Worm (Caenorhabditis elegans) whole organism, late embryonic: ENCODE data around the gene C06C3.7.

Experiments
- C08G9.2 ChIP-seq: sonication (generic microtip); optimal IDR thresholded peaks from 2 replicates; lab custom pipeline; 2016; ENCODE audit warnings: mild to moderate bottlenecking, missing genetic modification characterization, moderate library complexity, missing compliant biosample characterization
- C38D4.7 ChIP-seq: fragments of 200-800 bp; sonication (Bioruptor generic); optimal IDR thresholded peaks from 2 replicates; lab custom pipeline; 2018; ENCODE audit warnings: mild to moderate bottlenecking, missing genetic modification characterization, moderate library complexity, missing compliant biosample characterization
- T23F11.4 ChIP-seq: fragments of 200-800 bp; sonication (Bioruptor generic); optimal IDR thresholded peaks from 2 replicates; lab custom pipeline; 2018; ENCODE audit warnings: mild to moderate bottlenecking, missing genetic modification characterization, missing compliant biosample characterization
- Y22D7AL.16 ChIP-seq: sonication (generic microtip); optimal IDR thresholded peaks from 2 replicates; lab custom pipeline; 2016; ENCODE audit warnings: missing genetic modification characterization, missing compliant biosample characterization
- ceh-18 ChIP-seq: sonication (generic microtip); optimal IDR thresholded peaks from 2 replicates; lab custom pipeline; 2016; ENCODE audit warnings: missing genetic modification characterization, missing compliant biosample characterization
- ceh-19 ChIP-seq: fragments of 200-800 bp; sonication (Bioruptor generic); optimal IDR thresholded peaks from 2 replicates; lab custom pipeline; 2018; ENCODE audit warnings: mild to moderate bottlenecking, missing genetic modification characterization, missing compliant biosample characterization
- ceh-24 ChIP-seq: sonication (generic microtip); optimal IDR thresholded peaks from 2 replicates; lab custom pipeline; 2016; ENCODE audit warnings: mild to moderate bottlenecking, missing genetic modification characterization, missing compliant biosample characterization
- ceh-30 ChIP-seq: fragments of 150-350 bp; optimal IDR thresholded peaks from 2 replicates; lab custom pipeline; 2014; ENCODE audit warnings: missing biosample characterization, missing genetic modification characterization
- ceh-31 ChIP-seq: sonication (generic microtip); optimal IDR thresholded peaks from 2 replicates; lab custom pipeline; 2016; ENCODE audit warnings: missing genetic modification characterization, missing compliant biosample characterization
- ceh-48 ChIP-seq: sonication (generic microtip); optimal IDR thresholded peaks from 2 replicates; lab custom pipeline; 2016; ENCODE audit warnings: missing genetic modification characterization, inconsistent platforms, missing compliant biosample characterization
- ceh-9 ChIP-seq: sonication (generic microtip); optimal IDR thresholded peaks from 2 replicates; lab custom pipeline; 2016; ENCODE audit warnings: mild to moderate bottlenecking, missing genetic modification characterization, inconsistent platforms, missing compliant biosample characterization
- che-1 ChIP-seq: sonication (generic microtip); optimal IDR thresholded peaks from 2 replicates; lab custom pipeline; 2016; ENCODE audit warnings: mild to moderate bottlenecking, missing genetic modification characterization, missing compliant biosample characterization
- dve-1 ChIP-seq: sonication (generic microtip); optimal IDR thresholded peaks from 2 replicates; lab custom pipeline; 2017; ENCODE audit warnings: antibody characterized with exemption, mild to moderate bottlenecking, missing genetic modification characterization, missing compliant biosample characterization
- elt-2 ChIP-seq: sonication (generic microtip); optimal IDR thresholded peaks from 2 replicates; lab custom pipeline; 2016; ENCODE audit warnings: missing genetic modification reagents, missing genetic modification characterization, missing compliant biosample characterization
- elt-4 ChIP-seq: sonication (generic microtip); optimal IDR thresholded peaks from 2 replicates; lab custom pipeline; 2016; ENCODE audit warnings: missing genetic modification characterization, missing compliant biosample characterization
- ets-4 ChIP-seq: sonication (generic microtip); optimal IDR thresholded peaks from 2 replicates; lab custom pipeline; 2016; ENCODE audit warnings: missing genetic modification characterization, missing compliant biosample characterization
- eyg-1 ChIP-seq: sonication (generic microtip); optimal IDR thresholded peaks from 2 replicates; lab custom pipeline; 2016; ENCODE audit warnings: missing genotype, missing genetic modification characterization, missing compliant biosample characterization
- fax-1 ChIP-seq: sonication (generic microtip); optimal IDR thresholded peaks from 2 replicates; lab custom pipeline; 2016; ENCODE audit warnings: missing genotype, missing genetic modification characterization, missing compliant biosample characterization
- fkh-10 ChIP-seq: fragments of 150-350 bp; optimal IDR thresholded peaks from 2 replicates; lab custom pipeline; 2014; ENCODE audit warnings: missing biosample characterization, missing genetic modification reagents, missing genetic modification characterization
- fkh-6 ChIP-seq: sonication (generic microtip); optimal IDR thresholded peaks from 2 replicates; lab custom pipeline; 2016; ENCODE audit warnings: missing genetic modification characterization, missing compliant biosample characterization
- gmeb-2 ChIP-seq: sonication (generic microtip); optimal IDR thresholded peaks from 2 replicates; lab custom pipeline; 2016; ENCODE audit warnings: missing genetic modification characterization, inconsistent platforms, missing compliant biosample characterization
- hlh-15 ChIP-seq: sonication (generic microtip); optimal IDR thresholded peaks from 2 replicates; lab custom pipeline; 2016; ENCODE audit warnings: missing genetic modification characterization, missing compliant biosample characterization
- hlh-6 ChIP-seq: sonication (generic microtip); optimal IDR thresholded peaks from 2 replicates; lab custom pipeline; 2016; ENCODE audit warnings: missing genotype, missing genetic modification characterization, missing compliant biosample characterization
- hlh-8 ChIP-seq: sonication (generic microtip); optimal IDR thresholded peaks from 2 replicates; lab custom pipeline; 2016; ENCODE audit warnings: missing genotype, missing genetic modification characterization, missing compliant biosample characterization
- lim-6 ChIP-seq: sonication (generic microtip); optimal IDR thresholded peaks from 2 replicates; lab custom pipeline; 2016; ENCODE audit warnings: missing genetic modification characterization, missing compliant biosample characterization
- lin-11 ChIP-seq: fragments of 200-800 bp; sonication (Bioruptor generic); optimal IDR thresholded peaks from 2 replicates; lab custom pipeline; 2018; ENCODE audit warnings: mild to moderate bottlenecking, missing genetic modification characterization, missing compliant biosample characterization
- madf-2 ChIP-seq: sonication (generic microtip); optimal IDR thresholded peaks from 2 replicates; lab custom pipeline; 2017; ENCODE audit warnings: missing genetic modification characterization, missing compliant biosample characterization
- npax-4 ChIP-seq: sonication (generic microtip); optimal IDR thresholded peaks from 2 replicates; lab custom pipeline; 2016; ENCODE audit warnings: missing genetic modification characterization, missing compliant biosample characterization
- odd-2 ChIP-seq: sonication (generic microtip); optimal IDR thresholded peaks from 2 replicates; lab custom pipeline; 2017; ENCODE audit warnings: antibody characterized with exemption, mild to moderate bottlenecking, missing genetic modification characterization, missing compliant biosample characterization
- pag-3 ChIP-seq: sonication (generic microtip); optimal IDR thresholded peaks from 2 replicates; lab custom pipeline; 2016; ENCODE audit warnings: missing compliant biosample characterization, missing genetic modification characterization, borderline replicate concordance
- pat-9 ChIP-seq: fragments of 200-800 bp; sonication (Bioruptor generic); optimal IDR thresholded peaks from 2 replicates; lab custom pipeline; 2018; ENCODE audit warnings: mild to moderate bottlenecking, missing genetic modification characterization, moderate library complexity, missing compliant biosample characterization
- pax-1 ChIP-seq: fragments of 150-350 bp; optimal IDR thresholded peaks from 2 replicates; lab custom pipeline; 2014; ENCODE audit warnings: missing biosample characterization, missing genetic modification characterization
- pha-4 ChIP-seq: fragments of 150-350 bp; optimal IDR thresholded peaks from 2 replicates; lab custom pipeline; 2018; ENCODE audit warnings: missing biosample characterization, missing genetic modification reagents, missing genetic modification characterization
- pqm-1 ChIP-seq: sonication (generic microtip); optimal IDR thresholded peaks from 2 replicates; lab custom pipeline; 2016; ENCODE audit warnings: missing genetic modification characterization, missing compliant biosample characterization
- pros-1 ChIP-seq: fragments of 150-350 bp; optimal IDR thresholded peaks from 2 replicates; lab custom pipeline; 2014; ENCODE audit warnings: missing biosample characterization, missing genetic modification reagents, missing genetic modification characterization
- syd-9 ChIP-seq: sonication (generic microtip); optimal IDR thresholded peaks from 2 replicates; lab custom pipeline; 2016; ENCODE audit warnings: mild to moderate bottlenecking, missing genetic modification characterization, moderate library complexity, missing compliant biosample characterization
- tbx-2 ChIP-seq: sonication (generic microtip); optimal IDR thresholded peaks from 2 replicates; lab custom pipeline; 2016; ENCODE audit warnings: missing genetic modification characterization, missing compliant biosample characterization
- unc-3 ChIP-seq, 2 experiments: fragments of 200-800 bp in 1 of 2; sonication (Bioruptor generic) in 1 of 2; sonication (generic microtip) in 1 of 2; conservative IDR thresholded peaks in 1 of 2; optimal IDR thresholded peaks in 1 of 2; 2 replicates each; pipeline versions ENCODE4 v1.3.6 to Lab custom; 2016 to 2022; ENCODE audit warnings: missing compliant biosample characterization in 2 of 2, missing genetic modification characterization in 2 of 2, missing genetic modification reagents in 1 of 2
- unc-86 ChIP-seq: sonication (generic microtip); optimal IDR thresholded peaks from 2 replicates; lab custom pipeline; 2016; ENCODE audit warnings: missing genetic modification characterization, missing compliant biosample characterization
- ztf-16 ChIP-seq: sonication (generic microtip); optimal IDR thresholded peaks from 2 replicates; lab custom pipeline; 2017; ENCODE audit warnings: missing genetic modification characterization, missing compliant biosample characterization

Gene C06C3.7

DNA sequence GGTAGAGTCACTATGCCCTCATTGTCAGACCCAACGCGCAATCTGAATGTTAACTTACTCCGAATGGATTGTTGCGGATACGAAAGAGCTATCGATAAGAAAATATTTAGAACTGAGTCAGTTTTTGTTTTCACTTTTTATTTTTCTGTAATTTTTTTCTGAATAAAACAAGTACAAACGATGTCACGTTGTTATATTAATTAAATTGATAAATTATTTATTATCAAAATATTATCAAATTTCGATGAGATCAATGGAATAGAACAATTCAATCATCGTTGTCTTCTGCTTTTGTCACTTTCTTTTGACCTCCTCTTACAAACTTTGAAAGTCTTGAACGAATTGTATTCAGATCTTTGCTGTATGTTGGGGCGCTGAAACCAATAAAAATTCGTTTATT, 21.7 kb downstream of the C06C3.7 start, which contains the start of gene mpz-6:
Gene mpz-6 (minus strand): TSS at position 101 of the 400 bp plus-strand sequence.
- no peak for TF ChIP-seq npax-4 (tag; lab: Kevin White, UChicago)
- no peak for TF ChIP-seq syd-9 (tag; lab: Kevin White, UChicago)
- TF ChIP-seq ceh-31 (tag; lab: Kevin White, UChicago): no peak
- no peak for TF ChIP-seq T23F11.4 (GFP tag; lab: Kevin White, UChicago)
- TF ChIP-seq che-1: no peak
- TF ChIP-seq Y22D7AL.16 (tag; lab: Kevin White, UChicago): no peak
- TF ChIP-seq pax-1: no peak
- no peak for TF ChIP-seq pat-9 (tag; lab: Kevin White, UChicago)
- TF ChIP-seq C08G9.2 (tag; lab: Kevin White, UChicago): no peak
- TF ChIP-seq pqm-1 (tag; lab: Kevin White, UChicago): no peak
- no peak for TF ChIP-seq odd-2 (tag; lab: Kevin White, UChicago)
- TF ChIP-seq ceh-19 (GFP tag; lab: Kevin White, UChicago): no peak
- no peak for TF ChIP-seq lin-11 (tag; lab: Kevin White, UChicago)
- no peak for TF ChIP-seq ets-4 (tag; lab: Kevin White, UChicago)
- no peak for TF ChIP-seq hlh-8 (tag; lab: Kevin White, UChicago)
- no peak for TF ChIP-seq pag-3 (tag; lab: Kevin White, UChicago)
- TF ChIP-seq tbx-2: no peak

DNA sequence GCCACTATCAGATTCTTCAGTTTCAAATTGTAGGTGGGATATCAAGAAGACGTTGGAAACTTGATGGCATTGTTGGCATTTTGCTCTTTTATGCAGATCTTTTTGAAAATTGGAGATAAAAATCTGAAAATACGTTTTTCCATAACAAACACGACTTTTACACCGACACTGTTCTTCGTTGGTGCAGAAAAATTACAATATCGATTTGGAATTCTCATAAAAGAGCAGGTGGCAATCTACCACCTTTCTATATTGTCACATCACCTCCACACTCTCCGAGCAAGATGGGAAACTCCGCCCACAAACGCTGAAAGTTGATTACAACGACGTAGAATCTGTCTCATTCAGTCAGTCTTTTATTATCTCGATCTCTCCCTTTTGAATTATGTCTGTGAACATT, 22.1 kb downstream of the C06C3.7 start, which contains the start of gene arrd-2:
Gene arrd-2 (plus strand): TSS at position 301 of the 400 bp plus-strand sequence.
- TF ChIP-seq lin-11 (tag; lab: Kevin White, UChicago) (no peak), hlh-6 (tag; lab: Kevin White, UChicago) (no peak), fkh-10 (GFP tag; lab: Kevin White, UChicago) (no peak), elt-2 (no peak), fax-1 (no peak), hlh-8 (tag; lab: Kevin White, UChicago) (no peak), ceh-9 (tag; lab: Kevin White, UChicago) (no peak), pax-1 (no peak), fkh-6 (tag; lab: Kevin White, UChicago) (no peak), odd-2 (tag; lab: Kevin White, UChicago) (no peak), ceh-48 (no peak), lim-6 (tag; lab: Kevin White, UChicago) (no peak), pha-4 (tag; lab: Kevin White, UChicago) (no peak)

DNA sequence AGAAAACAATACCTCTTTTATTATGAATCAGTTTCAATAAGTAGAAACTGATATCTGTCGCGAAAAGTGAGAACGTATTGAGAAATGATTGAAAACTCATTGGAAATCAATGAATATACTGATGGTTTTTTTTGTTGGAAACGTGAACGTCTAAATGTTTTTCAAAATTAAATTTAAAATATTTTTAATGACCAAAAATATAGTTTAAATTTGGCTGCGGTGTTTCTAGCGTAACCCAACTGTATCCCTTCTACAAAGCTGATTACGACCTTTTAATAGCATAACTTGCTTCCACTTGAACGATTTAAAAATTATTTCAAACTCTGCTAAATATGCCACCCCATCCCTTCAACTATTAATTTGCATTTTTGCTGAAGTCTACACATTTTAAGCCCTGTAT, 26.2 kb downstream of the C06C3.7 start, which contains the start of gene M176.9:
Gene M176.9 (minus strand): TSS at position 101 of the 400 bp plus-strand sequence.
- no peak for TF ChIP-seq C38D4.7 (GFP tag; lab: Kevin White, UChicago)
- TF ChIP-seq ceh-30: no peak
- TF ChIP-seq eyg-1 (tag; lab: Kevin White, UChicago): no peak
- TF ChIP-seq ceh-24 (tag; lab: Kevin White, UChicago): no peak
- no peak for TF ChIP-seq hlh-8 (tag; lab: Kevin White, UChicago)
- no peak for TF ChIP-seq pros-1
- TF ChIP-seq ceh-9 (tag; lab: Kevin White, UChicago): no peak
- no peak for TF ChIP-seq madf-2 (tag; lab: Kevin White, UChicago)
- TF ChIP-seq pqm-1 (tag; lab: Kevin White, UChicago): no peak
- no peak for TF ChIP-seq unc-86
- no peak for TF ChIP-seq hlh-15
- no peak for TF ChIP-seq unc-3 (GFP tag; conservative IDR thresholded peaks at IDR 0.05; lab: Robert Waterston, UW)
- TF ChIP-seq unc-3 (tag; optimal IDR thresholded peaks at IDR 0.05; lab: Kevin White, UChicago): no peak
- TF ChIP-seq elt-4 (tag; lab: Kevin White, UChicago): no peak
- no peak for TF ChIP-seq ceh-18 (tag; lab: Kevin White, UChicago)
- no peak for TF ChIP-seq dve-1 (tag; lab: Kevin White, UChicago)
- TF ChIP-seq ztf-16 (tag; lab: Kevin White, UChicago): no peak
- no peak for TF ChIP-seq gmeb-2 (tag; lab: Kevin White, UChicago)
- TF ChIP-seq, all 69 proteins: peak for 0
